Worm (Caenorhabditis elegans): ENCODE results near the gene F21G4.3.
A peak's percentile ranks its signal among the peaks of the same experiment; 100 is the strongest.

Gene F21G4.3

ce11 chrX:9868820-9869219 lies 26.1 kb upstream of the F21G4.3 start, which contains the start of gene R07B1.7:
TSS of gene R07B1.7 (plus strand) at chrX:9869120.
- TF ChIP-seq sea-2 (GFP tag; optimal IDR thresholded peaks at IDR 0.05) (no peak), jun-1 (tag; optimal IDR thresholded peaks at IDR 0.05) (no peak), unc-62 (GFP tag; optimal IDR thresholded peaks at IDR 0.05) (no peak), ceh-28 (tag; optimal IDR thresholded peaks at IDR 0.05) (no peak), nhr-67 (tag; optimal IDR thresholded peaks at IDR 0.05) (no peak), lin-15B (tag; optimal IDR thresholded peaks at IDR 0.05) (no peak)

- TF ChIP-seq skn-1 (tag; optimal IDR thresholded peaks at IDR 0.05) (no peak), egl-27 (tag; optimal IDR thresholded peaks at IDR 0.05) (no peak), aly-2 (tag; optimal IDR thresholded peaks at IDR 0.05) (no peak), ceh-16 (tag; optimal IDR thresholded peaks at IDR 0.05) (no peak), nhr-28 (tag; optimal IDR thresholded peaks at IDR 0.05) (no peak), R02D3.7 (tag; optimal IDR thresholded peaks at IDR 0.05) (no peak)
Observed at ce11 chrX:9869522-9869921, 25.4 kb upstream of the F21G4.3 start, which contains the start of gene R07B1.13. TSS of gene R07B1.13 (plus strand) at chrX:9869822.

- TF ChIP-seq skn-1 (tag; optimal IDR thresholded peaks at IDR 0.05) (no peak), sea-2 (GFP tag; optimal IDR thresholded peaks at IDR 0.05) (no peak), nhr-11 (tag; optimal IDR thresholded peaks at IDR 0.05) (no peak), R02D3.7 (tag; optimal IDR thresholded peaks at IDR 0.05) (no peak), nhr-25 (tag; optimal IDR thresholded peaks at IDR 0.05) (no peak), nhr-76 (tag; optimal IDR thresholded peaks at IDR 0.05) (no peak), ztf-11 (tag; optimal IDR thresholded peaks at IDR 0.05) (no peak), elt-1 (tag; optimal IDR thresholded peaks at IDR 0.05) (no peak), nhr-237 (tag; optimal IDR thresholded peaks at IDR 0.05) (no peak), ztf-4 (tag; optimal IDR thresholded peaks at IDR 0.05) (no peak), lin-15B (tag; optimal IDR thresholded peaks at IDR 0.05) (no peak), ZK546.5 (tag; optimal IDR thresholded peaks at IDR 0.05) (no peak), fkh-10 (GFP tag; optimal IDR thresholded peaks at IDR 0.05) (no peak), snpc-4 (tag; optimal IDR thresholded peaks at IDR 0.05) (no peak), egl-27 (tag; optimal IDR thresholded peaks at IDR 0.05) (no peak)
Observed at ce11 chrX:9872554-9872953, 22.4 kb upstream of the F21G4.3 start, which contains the start of gene R07B1.8. TSS of gene R07B1.8 (minus strand) at chrX:9872654.

ce11 chrX:9877117-9877516 lies 17.8 kb upstream of the F21G4.3 start, which contains the start of gene R07B1.9:
TSS of gene R07B1.9 (plus strand) at chrX:9877417.
- TF ChIP-seq nhr-237 (tag; optimal IDR thresholded peaks at IDR 0.05) (no peak), eor-1 (tag; optimal IDR thresholded peaks at IDR 0.05) (no peak), nhr-25 (tag; optimal IDR thresholded peaks at IDR 0.05) (no peak), fkh-10 (GFP tag; optimal IDR thresholded peaks at IDR 0.05) (no peak), lsy-12 (tag; optimal IDR thresholded peaks at IDR 0.05) (no peak), nhr-43 (tag; optimal IDR thresholded peaks at IDR 0.05; ENCODE audit: poor library complexity, severe bottlenecking) (no peak), nhr-28 (tag; optimal IDR thresholded peaks at IDR 0.05) (no peak), fkh-2 (tag; optimal IDR thresholded peaks at IDR 0.05) (no peak), ZK546.5 (tag; optimal IDR thresholded peaks at IDR 0.05) (no peak), nhr-23 (tag; optimal IDR thresholded peaks at IDR 0.05) (no peak), nhr-11 (tag; optimal IDR thresholded peaks at IDR 0.05) (no peak), egl-27 (tag; optimal IDR thresholded peaks at IDR 0.05) (no peak), ceh-28 (tag; optimal IDR thresholded peaks at IDR 0.05) (no peak), egl-5 (tag; optimal IDR thresholded peaks at IDR 0.05) (no peak), jun-1 (tag; optimal IDR thresholded peaks at IDR 0.05) (no peak), ceh-16 (tag; optimal IDR thresholded peaks at IDR 0.05) (no peak), ztf-4 (tag; optimal IDR thresholded peaks at IDR 0.05) (no peak), hmg-11 (tag; optimal IDR thresholded peaks at IDR 0.05) (no peak), zag-1 (tag; optimal IDR thresholded peaks at IDR 0.05) (no peak), snpc-4 (tag; optimal IDR thresholded peaks at IDR 0.05) (no peak)

ce11 chrX:9882112-9882511 lies 12.8 kb upstream of the F21G4.3 start, which contains the start of gene glo-1:
TSS of gene glo-1 (minus strand) at chrX:9882212.
- TF ChIP-seq skn-1 (tag; optimal IDR thresholded peaks at IDR 0.05), result no peak
- TF ChIP-seq ztf-4 (tag; optimal IDR thresholded peaks at IDR 0.05), result no peak
- no peak for TF ChIP-seq elt-1 (tag; optimal IDR thresholded peaks at IDR 0.05)
- no peak for TF ChIP-seq ceh-16 (tag; optimal IDR thresholded peaks at IDR 0.05)

ce11 chrX:9882572-9882971 lies 12.4 kb upstream of the F21G4.3 start:
- TF ChIP-seq elt-2 (tag; optimal IDR thresholded peaks at IDR 0.05), result peak; percentile 83
- TF ChIP-seq elt-1 (tag; optimal IDR thresholded peaks at IDR 0.05), result no peak
